Worm (Caenorhabditis elegans): ENCODE results near the gene kle-2.

DNA sequence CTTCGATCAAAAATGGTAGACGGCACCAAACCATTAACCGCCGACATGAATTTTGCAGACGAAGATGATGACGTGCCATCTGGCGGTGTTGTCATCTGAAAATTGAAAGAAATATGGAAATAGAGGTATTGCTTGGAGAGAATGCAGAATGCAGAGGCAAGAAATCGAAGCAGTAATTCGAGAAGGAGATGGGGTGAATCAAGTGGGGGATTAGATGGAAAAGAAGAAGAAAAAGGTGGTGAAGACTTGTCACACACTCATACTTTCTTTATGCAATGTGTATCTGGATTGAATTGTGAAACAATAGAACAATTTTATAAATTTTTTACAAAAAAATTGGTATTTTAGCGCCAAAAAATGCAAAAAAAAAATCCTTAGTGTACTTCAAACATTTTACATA is 16.7 kb upstream of the kle-2 start, which contains the start of gene tag-250:
- no peak for TF ChIP-seq nhr-28 (tag; optimal IDR thresholded peaks at IDR 0.05)
- no peak for TF ChIP-seq unc-62 (GFP tag; optimal IDR thresholded peaks at IDR 0.05)
- TF ChIP-seq snpc-4 (tag; optimal IDR thresholded peaks at IDR 0.05), result no peak
- no peak for TF ChIP-seq pha-4 (tag; optimal IDR thresholded peaks at IDR 0.05)
- no peak for TF ChIP-seq mls-2 (tag; optimal IDR thresholded peaks at IDR 0.05)
- no peak for TF ChIP-seq elt-1 (tag; optimal IDR thresholded peaks at IDR 0.05; ENCODE audit: borderline replicate concordance, insufficient read depth)

Measured in whole organism, mixed stage, embryonic.